Fruit fly (Drosophila melanogaster): ENCODE measurements around the gene RpL28.
A peak's percentile ranks its signal among the peaks of the same experiment; 100 is the strongest.

dm6 chr3L:3239033-3239752 is 16.4 kb upstream of the RpL28 start, which contains the start of gene CG17746:
- TF ChIP-seq Blimp-1 (GFP tag; optimal IDR thresholded peaks at IDR 0.05) (no peak), CG8319 (GFP tag; optimal IDR thresholded peaks at IDR 0.05) (no peak), Gug (GFP tag; IDR thresholded peaks at IDR 0.05) (0 out of 2 replicates have a peak, but pooled peaks have one; percentile 12), Eip78C (GFP tag) (peak; percentile 76), CG9139 (GFP tag; optimal IDR thresholded peaks at IDR 0.05) (no peak), CG32006 (GFP tag; optimal IDR thresholded peaks at IDR 0.05) (no peak), OdsH (GFP tag; optimal IDR thresholded peaks at IDR 0.05) (no peak), Sox15 (GFP tag; optimal IDR thresholded peaks at IDR 0.05) (no peak), CG10669 (GFP tag; optimal IDR thresholded peaks at IDR 0.05) (no peak), salr (GFP tag; optimal IDR thresholded peaks at IDR 0.05) (no peak), CG8632 (GFP tag; optimal IDR thresholded peaks at IDR 0.05) (no peak), fd59A (GFP tag; optimal IDR thresholded peaks at IDR 0.05) (no peak), CG4318 (GFP tag; optimal IDR thresholded peaks at IDR 0.05) (no peak)
